Fruit fly (Drosophila melanogaster) whole organism, wandering third instar larva: Measurements from ENCODE around the gene PIG-U.

ENCODE experiments used
- Abd-B ChIP-seq: fragments of >200 bp; optimal IDR thresholded peaks from 2 replicates; lab custom pipeline; 2017; ENCODE audit warnings: missing biosample characterization, missing genetic modification characterization
- Dfd ChIP-seq: fragments of >200 bp; optimal IDR thresholded peaks from 2 replicates; lab custom pipeline; 2017; ENCODE audit warnings: missing biosample characterization, missing genetic modification characterization
- Hnf4 ChIP-seq: fragments of 200-800 bp; sonication (Bioruptor generic); optimal IDR thresholded peaks from 2 replicates; lab custom pipeline; 2016; ENCODE audit warnings: missing biosample characterization, mild to moderate bottlenecking, missing genetic modification characterization
- Hr83 ChIP-seq: fragments of 200-300 bp; sonication (Bioruptor generic); optimal IDR thresholded peaks from 2 replicates; lab custom pipeline; 2016; ENCODE audit warnings: missing biosample characterization, mild to moderate bottlenecking, missing genetic modification characterization, moderate library complexity; ENCODE audit not compliant: poor library complexity, severe bottlenecking
- br ChIP-seq: fragments of 200-800 bp; sonication (Bioruptor generic); optimal IDR thresholded peaks from 2 replicates; lab custom pipeline; 2016; ENCODE audit warnings: missing biosample characterization, missing genetic modification characterization
- brk ChIP-seq: fragments of 200-800 bp; sonication (Bioruptor generic); optimal IDR thresholded peaks from 2 replicates; lab custom pipeline; 2016; ENCODE audit warnings: missing biosample characterization, mild to moderate bottlenecking, missing genetic modification characterization
- h ChIP-seq: fragments of 200-800 bp; sonication (Bioruptor generic); optimal IDR thresholded peaks from 3 replicates; lab custom pipeline; 2016; ENCODE audit warnings: missing biosample characterization, mild to moderate bottlenecking, missing genetic modification characterization
- lola ChIP-seq: fragments of >200 bp; optimal IDR thresholded peaks from 2 replicates; lab custom pipeline; 2017; ENCODE audit warnings: missing biosample characterization, missing genetic modification characterization
- rgr ChIP-seq: fragments of 200-800 bp; sonication (Bioruptor generic); optimal IDR thresholded peaks from 3 replicates; lab custom pipeline; 2016; ENCODE audit warnings: missing biosample characterization, mild to moderate bottlenecking, missing genetic modification characterization

- no peak for TF ChIP-seq lola (GFP tag; lab: Kevin White, UChicago)
- no peak for TF ChIP-seq h (GFP tag; lab: Kevin White, UChicago)
- no peak for TF ChIP-seq br (GFP tag; lab: Kevin White, UChicago)
- no peak for TF ChIP-seq Abd-B (GFP tag; lab: Kevin White, UChicago)
- no peak for TF ChIP-seq Hr83
- TF ChIP-seq brk (GFP tag; lab: Kevin White, UChicago) = no peak
- TF ChIP-seq Hnf4 (GFP tag; lab: Kevin White, UChicago) = no peak
- TF ChIP-seq Dfd (GFP tag; lab: Kevin White, UChicago) = no peak
- TF ChIP-seq rgr = no peak
Observed at dm6 chr2L:8496269-8496668, 18.6 kb upstream of the PIG-U start, which contains the start of gene Bace.
